Fruit fly (Drosophila melanogaster) whole organism, prepupa: ENCODE measurements around the gene CG43675.

Experiments
- CG10631 ChIP-seq: fragments of 200-800 bp; sonication (Bioruptor generic); optimal IDR thresholded peaks from 2 replicates; lab custom pipeline; 2016; ENCODE audit warnings: missing biosample characterization, missing genetic modification characterization
- CG10669 ChIP-seq: fragments of 200-800 bp; sonication (Bioruptor generic); optimal IDR thresholded peaks from 3 replicates; lab custom pipeline; 2018; ENCODE audit warnings: missing biosample characterization, mild to moderate bottlenecking, missing genetic modification characterization, moderate library complexity
- CG11294 ChIP-seq: fragments of 200-800 bp; sonication (Bioruptor generic); IDR thresholded peaks from 2 replicates; pipeline ENCODE4 v1.3.6; 2022; ENCODE audit warnings: missing biosample characterization, missing genetic modification characterization
- CG11762 ChIP-seq: fragments of 200-800 bp; sonication (Bioruptor generic); optimal IDR thresholded peaks from 3 replicates; lab custom pipeline; 2016; ENCODE audit warnings: missing biosample characterization, missing genetic modification characterization; ENCODE audit not compliant: insufficient read depth
- CG11902 ChIP-seq: fragments of 200-800 bp; sonication (Bioruptor generic); optimal IDR thresholded peaks from 3 replicates; lab custom pipeline; 2016; ENCODE audit warnings: missing biosample characterization, missing genetic modification characterization
- CG15336 ChIP-seq: fragments of 200-800 bp; sonication (Bioruptor generic); IDR thresholded peaks from 2 replicates; pipeline ENCODE4 v1.3.6; 2022; ENCODE audit warnings: missing biosample characterization, missing genetic modification characterization
- CG1621 ChIP-seq: fragments of 200-800 bp; sonication (Bioruptor generic); optimal IDR thresholded peaks from 3 replicates; lab custom pipeline; 2018; ENCODE audit warnings: missing biosample characterization, mild to moderate bottlenecking, missing genetic modification characterization
- CG16779 ChIP-seq: fragments of 200-800 bp; sonication (Bioruptor generic); optimal IDR thresholded peaks from 3 replicates; lab custom pipeline; 2017; ENCODE audit warnings: missing biosample characterization, mild to moderate bottlenecking, missing genetic modification characterization
- CG3032 ChIP-seq: fragments of 200-800 bp; optimal IDR thresholded peaks from 2 replicates; lab custom pipeline; 2019; ENCODE audit warnings: missing biosample characterization, mild to moderate bottlenecking, missing genetic modification characterization, moderate library complexity
- CG31627 ChIP-seq: fragments of 200-800 bp; sonication (Bioruptor generic); optimal IDR thresholded peaks from 3 replicates; lab custom pipeline; 2016; ENCODE audit warnings: missing biosample characterization, missing genetic modification characterization
- CG34406 ChIP-seq: fragments of 200-800 bp; sonication (Bioruptor generic); optimal IDR thresholded peaks from 3 replicates; lab custom pipeline; 2016; ENCODE audit warnings: missing biosample characterization, missing genetic modification characterization
- CG3919 ChIP-seq: fragments of 200-800 bp; sonication (Bioruptor generic); optimal IDR thresholded peaks from 3 replicates; lab custom pipeline; 2016; ENCODE audit warnings: missing biosample characterization, missing genetic modification characterization
- CG6163 ChIP-seq: fragments of 200-800 bp; sonication (Bioruptor generic); IDR thresholded peaks from 3 replicates; pipeline ENCODE4 v1.3.6; 2022; ENCODE audit warnings: missing biosample characterization, missing genetic modification characterization
- CG6792 ChIP-seq: fragments of 200-800 bp; sonication (Bioruptor generic); optimal IDR thresholded peaks from 3 replicates; lab custom pipeline; 2016; ENCODE audit warnings: missing biosample characterization, missing genetic modification characterization
- CG6808 ChIP-seq: fragments of 200-800 bp; sonication (Bioruptor generic); optimal IDR thresholded peaks from 3 replicates; lab custom pipeline; 2017; ENCODE audit warnings: missing biosample characterization, missing genetic modification characterization, mild to moderate bottlenecking, moderate library complexity, missing genetic modification reagents
- CG6854 ChIP-seq: fragments of 200-800 bp; sonication (Bioruptor generic); optimal IDR thresholded peaks from 2 replicates; lab custom pipeline; 2017; ENCODE audit warnings: missing biosample characterization, mild to moderate bottlenecking, missing genetic modification characterization
- CG8119 ChIP-seq: fragments of 200-800 bp; sonication (Bioruptor generic); IDR thresholded peaks from 3 replicates; pipeline ENCODE4 v1.3.6; 2022; ENCODE audit warnings: missing biosample characterization, missing genetic modification characterization
- CG9139 ChIP-seq: fragments of 200-800 bp; sonication (Bioruptor generic); optimal IDR thresholded peaks from 3 replicates; lab custom pipeline; 2017; ENCODE audit warnings: missing biosample characterization, mild to moderate bottlenecking, missing genetic modification characterization
- Eip75B ChIP-seq: fragments of 200-800 bp; sonication (Bioruptor generic); optimal IDR thresholded peaks from 3 replicates; lab custom pipeline; 2016; ENCODE audit warnings: missing biosample characterization, missing genetic modification characterization
- Eip78C ChIP-seq: fragments of 200-800 bp; sonication (Bioruptor generic); peaks from one replicate; lab custom pipeline; 2016; ENCODE audit warnings: missing biosample characterization, missing genetic modification characterization
- Eip93F ChIP-seq: fragments of 200-800 bp; sonication (Bioruptor generic); optimal IDR thresholded peaks from 2 replicates; lab custom pipeline; 2016; ENCODE audit warnings: missing biosample characterization, mild to moderate bottlenecking, missing genetic modification characterization
- Ets21C ChIP-seq: fragments of 200-800 bp; sonication (Bioruptor generic); optimal IDR thresholded peaks from 3 replicates; lab custom pipeline; 2016; ENCODE audit warnings: missing biosample characterization, missing genetic modification characterization
- Ets96B ChIP-seq: fragments of 200-800 bp; optimal IDR thresholded peaks from 2 replicates; lab custom pipeline; 2019; ENCODE audit warnings: missing biosample characterization, mild to moderate bottlenecking, missing genetic modification characterization, moderate library complexity
- Gug ChIP-seq: fragments of 200-800 bp; sonication (Bioruptor generic); IDR thresholded peaks from 2 replicates; pipeline ENCODE4 v1.3.6; 2022; ENCODE audit warnings: missing biosample characterization, missing genetic modification characterization
- Hr38 ChIP-seq: sonication (Bioruptor generic); optimal IDR thresholded peaks from 2 replicates; lab custom pipeline; 2016; ENCODE audit warnings: missing biosample characterization, missing genetic modification characterization
- Hr39 ChIP-seq: fragments of 200-800 bp; sonication (Bioruptor generic); optimal IDR thresholded peaks from 2 replicates; lab custom pipeline; 2016; ENCODE audit warnings: missing biosample characterization, missing genetic modification characterization
- Hr4 ChIP-seq: fragments of 200-800 bp; sonication (Bioruptor generic); optimal IDR thresholded peaks from 3 replicates; lab custom pipeline; 2016; ENCODE audit warnings: missing biosample characterization, missing genetic modification characterization
- Lpt ChIP-seq: fragments of 200-800 bp; sonication (Bioruptor generic); optimal IDR thresholded peaks from 3 replicates; lab custom pipeline; 2016; ENCODE audit warnings: missing biosample characterization, missing genetic modification characterization
- Met ChIP-seq: fragments of 200-800 bp; sonication (Bioruptor generic); optimal IDR thresholded peaks from 3 replicates; lab custom pipeline; 2016; ENCODE audit warnings: missing biosample characterization, missing genetic modification characterization
- OdsH ChIP-seq: fragments of 200-800 bp; sonication (Bioruptor generic); optimal IDR thresholded peaks from 3 replicates; lab custom pipeline; 2016; ENCODE audit warnings: missing biosample characterization, missing genetic modification characterization
- Smox ChIP-seq: fragments of 200-800 bp; sonication (Bioruptor generic); optimal IDR thresholded peaks from 3 replicates; lab custom pipeline; 2016; ENCODE audit warnings: missing biosample characterization, missing genetic modification characterization
- Sox14 ChIP-seq: fragments of 200-800 bp; sonication (Bioruptor generic); optimal IDR thresholded peaks from 3 replicates; lab custom pipeline; 2016; ENCODE audit warnings: missing biosample characterization, missing genetic modification characterization
- Sox15 ChIP-seq: fragments of 200-800 bp; sonication (Bioruptor generic); optimal IDR thresholded peaks from 3 replicates; lab custom pipeline; 2016; ENCODE audit warnings: missing biosample characterization, missing genetic modification characterization
- achi ChIP-seq: fragments of 200-800 bp; sonication (Bioruptor generic); optimal IDR thresholded peaks from 3 replicates; lab custom pipeline; 2016; ENCODE audit warnings: missing biosample characterization, missing genetic modification characterization
- acj6 ChIP-seq: fragments of 200-800 bp; sonication (Bioruptor generic); optimal IDR thresholded peaks from 3 replicates; lab custom pipeline; 2016; ENCODE audit warnings: missing biosample characterization, missing genetic modification characterization
- cyc ChIP-seq: fragments of 200-800 bp; sonication (Bioruptor generic); optimal IDR thresholded peaks from 3 replicates; lab custom pipeline; 2016; ENCODE audit warnings: missing biosample characterization, missing genetic modification characterization
- eg ChIP-seq: fragments of 200-800 bp; sonication (Bioruptor generic); IDR thresholded peaks from 3 replicates; pipeline ENCODE4 v1.3.6; 2022; ENCODE audit warnings: missing biosample characterization, missing genetic modification characterization
- esn ChIP-seq: fragments of 200-800 bp; sonication (Bioruptor generic); optimal IDR thresholded peaks from 2 replicates; lab custom pipeline; 2016; ENCODE audit warnings: missing biosample characterization, mild to moderate bottlenecking, missing genetic modification characterization, moderate library complexity
- fd59A ChIP-seq: fragments of 200-800 bp; sonication (Bioruptor generic); optimal IDR thresholded peaks from 2 replicates; lab custom pipeline; 2017; ENCODE audit warnings: missing biosample characterization, mild to moderate bottlenecking, missing genetic modification characterization, missing genetic modification reagents
- lz ChIP-seq: fragments of 200-800 bp; sonication (Bioruptor generic); optimal IDR thresholded peaks from 3 replicates; lab custom pipeline; 2016; ENCODE audit warnings: missing biosample characterization, missing genetic modification characterization
- net ChIP-seq: fragments of 200-800 bp; sonication (Bioruptor generic); optimal IDR thresholded peaks from 3 replicates; lab custom pipeline; 2016; ENCODE audit warnings: missing biosample characterization, missing genetic modification characterization
- pdm3 ChIP-seq: fragments of 200-800 bp; sonication (Bioruptor generic); optimal IDR thresholded peaks from 3 replicates; lab custom pipeline; 2016; ENCODE audit warnings: missing biosample characterization, missing genetic modification characterization
- salr ChIP-seq, 2 experiments: fragments of 200-800 bp; sonication (Bioruptor generic); optimal IDR thresholded peaks; 3 replicates each; lab custom pipeline; 2016 to 2018; ENCODE audit warnings: missing biosample characterization in 2 of 2, missing genetic modification characterization in 2 of 2, mild to moderate bottlenecking in 1 of 2
- spab ChIP-seq: fragments of 200-800 bp; sonication (Bioruptor generic); optimal IDR thresholded peaks from 2 replicates; lab custom pipeline; 2017; ENCODE audit warnings: missing biosample characterization, mild to moderate bottlenecking, missing genetic modification characterization, missing genetic modification reagents
- ss ChIP-seq, 2 experiments: fragments of 200-800 bp; sonication (Bioruptor generic); optimal IDR thresholded peaks; 2 replicates in 1 of 2; 3 replicates in 1 of 2; lab custom pipeline; 2017 to 2018; ENCODE audit warnings: mild to moderate bottlenecking in 2 of 2, missing biosample characterization in 2 of 2, missing genetic modification characterization in 2 of 2, moderate library complexity in 1 of 2
- svp ChIP-seq: fragments of 200-800 bp; sonication (Bioruptor generic); peaks from one replicate; lab custom pipeline; 2016; ENCODE audit warnings: missing biosample characterization, missing genetic modification characterization
- topi ChIP-seq: fragments of 200-800 bp; sonication (Bioruptor generic); optimal IDR thresholded peaks from 3 replicates; lab custom pipeline; 2016; ENCODE audit warnings: missing biosample characterization, missing genetic modification characterization
- vri ChIP-seq: fragments of 200-800 bp; sonication (Bioruptor generic); optimal IDR thresholded peaks from 3 replicates; lab custom pipeline; 2016; ENCODE audit warnings: missing biosample characterization, mild to moderate bottlenecking, missing genetic modification characterization

CG43675 gene

dm6 chr3R:9401127-9401603 lies 45.9 kb downstream of the CG43675 start, which contains the start of the genes RpL34b and CG8132 (continued):
- TF ChIP-seq CG3919 (GFP tag; lab: Kevin White, UChicago) = peak; percentile 94
- TF ChIP-seq Hr4 = peak; percentile 91
- peak; percentile 82 for TF ChIP-seq CG11294 (GFP tag; lab: Robert Waterston, UW)
- TF ChIP-seq cyc (GFP tag; lab: Kevin White, UChicago) = peak; percentile 95
- TF ChIP-seq Eip93F = peak; percentile 88
- TF ChIP-seq Ets96B (tag; lab: Kevin White, UChicago) = peak; percentile 84
- TF ChIP-seq CG11762 = peak; percentile 84
- peak; percentile 86 for TF ChIP-seq Sox15
- TF ChIP-seq Sox14 = peak; percentile 92
- TF ChIP-seq fd59A (GFP tag; lab: Kevin White, UChicago) = peak; percentile 79
- TF ChIP-seq achi (GFP tag; lab: Kevin White, UChicago) = peak; percentile 89
- TF ChIP-seq lz (GFP tag; lab: Kevin White, UChicago) = peak; percentile 97
- peak; percentile 84 for TF ChIP-seq CG6808 (GFP tag; lab: Kevin White, UChicago)

- TF ChIP-seq svp (GFP tag; lab: Kevin White, UChicago) (no peak), Sox15 (peak; percentile 33), CG31627 (GFP tag; lab: Kevin White, UChicago) (peak; percentile 78), esn (GFP tag; lab: Kevin White, UChicago) (peak; percentile 85), net (GFP tag; lab: Kevin White, UChicago) (no peak), Eip93F (no peak), salr (GFP tag; optimal IDR thresholded peaks at IDR 0.05; lab: Kevin White, UChicago) (no peak), CG10631 (no peak), Eip75B (GFP tag; lab: Kevin White, UChicago) (no peak), Hr38 (GFP tag; lab: Kevin White, UChicago) (no peak), Met (GFP tag; lab: Kevin White, UChicago) (no peak), CG3919 (GFP tag; lab: Kevin White, UChicago) (no peak), spab (no peak), CG6854 (GFP tag; lab: Kevin White, UChicago) (no peak), CG15336 (GFP tag; lab: Robert Waterston, UW) (peak; percentile 43; the same call in 1 of the 2 replicates), ss (GFP tag; optimal IDR thresholded peaks at IDR 0.05; lab: Kevin White, UChicago) (no peak), Smox (GFP tag; lab: Kevin White, UChicago) (no peak), CG11762 (peak; percentile 54), CG16779 (no peak), CG3032 (tag; lab: Kevin White, UChicago) (peak; percentile 44), Sox14 (peak; percentile 85), CG6792 (GFP tag; lab: Kevin White, UChicago) (no peak), Ets96B (tag; lab: Kevin White, UChicago) (no peak), Ets21C (GFP tag; lab: Kevin White, UChicago) (no peak), CG11294 (GFP tag; lab: Robert Waterston, UW) (0 out of 2 replicates have a peak, but pooled peaks have one; percentile 17), eg (GFP tag; lab: Robert Waterston, UW) (no peak), pdm3 (GFP tag; lab: Kevin White, UChicago) (no peak), acj6 (GFP tag; lab: Kevin White, UChicago) (peak; percentile 74), Lpt (GFP tag; lab: Kevin White, UChicago) (peak; percentile 3), CG10669 (GFP tag; lab: Kevin White, UChicago) (no peak), fd59A (GFP tag; lab: Kevin White, UChicago) (no peak), CG34406 (GFP tag; lab: Kevin White, UChicago) (peak; percentile 28), CG8119 (GFP tag; lab: Robert Waterston, UW) (no peak), CG9139 (GFP tag; lab: Kevin White, UChicago) (no peak), lz (GFP tag; lab: Kevin White, UChicago) (peak; percentile 79), Gug (peak; percentile 52), OdsH (GFP tag; lab: Kevin White, UChicago) (no peak), cyc (GFP tag; lab: Kevin White, UChicago) (peak; percentile 82), Hr39 (GFP tag; lab: Kevin White, UChicago) (no peak), CG11902 (GFP tag; lab: Kevin White, UChicago) (peak; percentile 14), CG6163 (GFP tag; lab: Robert Waterston, UW) (peak; percentile 61; the same call in 2 of the 3 replicates), CG1621 (tag; lab: Kevin White, UChicago) (no peak), Eip78C (GFP tag; lab: Kevin White, UChicago) (peak; percentile 91), CG6808 (GFP tag; lab: Kevin White, UChicago) (no peak), vri (GFP tag; lab: Kevin White, UChicago) (no peak), topi (GFP tag; lab: Kevin White, UChicago) (peak; percentile 68), achi (GFP tag; lab: Kevin White, UChicago) (no peak)
Observed at dm6 chr3R:9404104-9404512, 48.8 kb downstream of the CG43675 start, which contains the start of the genes CG9356, BBIP1 and CG8135. CG9356 (minus strand) TSS chr3R:9404269. BBIP1 (plus strand) TSS chr3R:9404385. CG8135 (plus strand) TSS chr3R:9404385.
